Fruit fly (Drosophila melanogaster): ENCODE results near the gene CG15446.

Gene CG15446

DNA sequence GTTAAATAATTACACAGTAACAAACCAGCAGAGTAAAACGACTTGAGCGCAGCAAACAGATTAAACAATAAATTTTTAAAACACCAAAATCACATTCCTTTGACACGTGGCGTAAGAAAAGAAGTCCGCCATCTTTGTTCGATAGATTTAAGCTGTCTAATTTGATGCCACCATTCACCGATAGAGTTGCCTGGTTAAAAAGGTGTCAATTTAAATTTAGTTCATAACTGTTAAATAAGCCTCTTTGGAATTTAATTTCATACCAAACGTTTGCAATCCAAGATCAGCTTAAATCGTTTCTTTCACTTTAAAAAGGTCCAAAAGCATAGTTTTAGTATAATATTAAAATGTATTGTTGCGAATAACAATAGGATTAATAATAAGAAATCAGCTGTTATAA lies at the start of gene CG15446:
Gene CG15446 (minus strand): TSS at position 101 of the 400 bp plus-strand sequence.
- TF ChIP-seq psq (optimal IDR thresholded peaks at IDR 0.05) (no peak), ttk (optimal IDR thresholded peaks at IDR 0.05) (no peak), insv (optimal IDR thresholded peaks at IDR 0.05) (no peak), Sin3A (optimal IDR thresholded peaks at IDR 0.05) (no peak), h (optimal IDR thresholded peaks at IDR 0.05) (no peak), Myc (optimal IDR thresholded peaks at IDR 0.05) (no peak)

DNA sequence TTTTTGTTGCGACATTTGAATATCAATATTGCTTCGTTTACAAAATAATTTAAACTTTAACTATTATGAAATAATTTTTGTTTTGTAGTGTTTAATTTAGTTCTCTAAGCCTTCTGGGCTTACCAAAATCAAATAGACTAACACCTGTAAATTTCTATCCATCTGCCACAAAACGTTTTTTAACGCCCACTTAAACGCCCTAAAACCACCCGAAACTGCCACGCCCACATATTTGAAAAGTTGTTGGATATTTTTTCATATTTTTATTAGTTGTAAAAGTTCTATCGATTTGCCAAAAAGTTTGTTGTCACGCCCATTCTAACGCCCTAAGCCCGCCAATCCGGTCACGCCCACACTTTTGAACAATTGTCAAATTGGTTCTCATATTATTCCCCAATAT lies 44.9 kb upstream of the CG15446 start, which contains the start of gene CG45154:
Gene CG45154 (minus strand): TSS at position 101 of the 400 bp plus-strand sequence.
- TF ChIP-seq ttk (optimal IDR thresholded peaks at IDR 0.05): no peak
- no peak for TF ChIP-seq Myc (optimal IDR thresholded peaks at IDR 0.05)
- TF ChIP-seq psq (optimal IDR thresholded peaks at IDR 0.05): no peak
- TF ChIP-seq insv (optimal IDR thresholded peaks at IDR 0.05): no peak

DNA sequence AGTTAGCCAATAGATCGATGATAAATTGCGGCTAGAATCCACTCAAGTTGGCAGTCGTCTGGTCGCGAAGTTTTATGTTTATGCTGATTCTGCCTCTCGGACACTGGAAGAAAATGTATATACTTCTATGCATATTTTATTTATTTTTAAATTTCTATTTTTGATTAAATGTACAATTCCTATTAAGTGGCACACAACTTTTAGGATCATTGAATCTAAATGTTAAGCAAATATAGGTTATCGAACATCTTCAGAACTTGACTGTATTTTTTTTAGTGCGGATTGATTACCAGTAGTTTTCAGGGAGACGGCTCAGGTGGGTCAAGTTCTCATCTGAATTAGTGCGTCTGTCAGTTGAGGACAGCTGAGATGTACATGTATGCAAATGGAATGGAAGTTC lies 25.3 kb upstream of the CG15446 start:
- TF ChIP-seq ttk (optimal IDR thresholded peaks at IDR 0.05) (no peak), Myc (optimal IDR thresholded peaks at IDR 0.05) (no peak), Sin3A (optimal IDR thresholded peaks at IDR 0.05) (no peak), h (optimal IDR thresholded peaks at IDR 0.05) (no peak), psq (optimal IDR thresholded peaks at IDR 0.05) (no peak), insv (optimal IDR thresholded peaks at IDR 0.05) (no peak)

DNA sequence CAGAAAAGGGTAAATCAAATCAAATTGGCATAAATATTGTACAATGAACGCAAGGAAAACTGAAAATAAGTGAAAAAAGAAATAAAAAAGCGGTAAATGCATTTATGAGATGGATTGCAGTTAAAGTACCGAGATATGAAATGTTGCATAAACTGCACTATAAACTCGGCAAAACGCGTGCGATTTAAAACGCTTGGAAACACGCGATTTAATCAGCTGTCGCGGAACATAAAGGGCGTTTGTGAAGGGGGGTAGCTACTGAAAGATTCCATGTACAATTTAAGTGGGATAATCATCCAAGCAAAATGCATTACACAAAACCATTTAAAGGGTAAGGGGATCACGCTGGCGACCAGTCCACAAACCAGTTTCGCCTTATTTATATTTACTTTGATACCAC lies 24.8 kb upstream of the CG15446 start:
- no peak for TF ChIP-seq Myc (optimal IDR thresholded peaks at IDR 0.05)
- no peak for TF ChIP-seq insv (optimal IDR thresholded peaks at IDR 0.05)
- TF ChIP-seq Sin3A (optimal IDR thresholded peaks at IDR 0.05): no peak
- TF ChIP-seq ttk (optimal IDR thresholded peaks at IDR 0.05): no peak
- no peak for TF ChIP-seq psq (optimal IDR thresholded peaks at IDR 0.05)
- TF ChIP-seq h (optimal IDR thresholded peaks at IDR 0.05): no peak

DNA sequence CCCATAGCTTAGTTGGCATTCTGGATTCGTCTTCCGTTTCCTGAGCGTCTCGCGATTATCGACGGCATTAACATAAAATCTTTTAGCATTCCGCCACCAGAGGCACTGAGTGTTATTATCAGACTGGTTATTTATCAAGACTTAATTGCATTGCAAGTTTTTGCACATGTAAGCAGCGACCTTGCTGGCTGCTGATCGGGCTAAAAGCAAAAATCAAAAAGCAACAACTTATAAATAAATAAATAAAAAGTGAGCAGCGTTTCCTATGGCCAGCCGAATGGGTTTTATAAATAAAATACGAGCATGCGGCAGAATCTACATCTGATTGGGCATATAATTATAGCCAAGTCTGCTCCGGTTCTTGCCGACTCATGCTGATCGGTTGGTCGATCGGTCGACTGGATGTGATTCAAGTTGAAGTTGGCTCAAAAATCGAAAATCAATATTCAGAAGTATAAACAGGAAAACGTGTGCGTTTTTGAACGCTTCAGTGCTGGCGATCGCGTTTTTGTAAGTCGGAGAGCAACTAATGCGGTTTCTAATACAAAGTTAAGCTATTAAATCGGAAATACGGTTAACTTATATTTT lies 24.1 kb upstream of the CG15446 start:
- TF ChIP-seq h (optimal IDR thresholded peaks at IDR 0.05) (no peak), psq (optimal IDR thresholded peaks at IDR 0.05) (no peak), ttk (optimal IDR thresholded peaks at IDR 0.05) (no peak), Sin3A (optimal IDR thresholded peaks at IDR 0.05) (no peak), insv (optimal IDR thresholded peaks at IDR 0.05) (no peak), Myc (optimal IDR thresholded peaks at IDR 0.05) (no peak)

DNA sequence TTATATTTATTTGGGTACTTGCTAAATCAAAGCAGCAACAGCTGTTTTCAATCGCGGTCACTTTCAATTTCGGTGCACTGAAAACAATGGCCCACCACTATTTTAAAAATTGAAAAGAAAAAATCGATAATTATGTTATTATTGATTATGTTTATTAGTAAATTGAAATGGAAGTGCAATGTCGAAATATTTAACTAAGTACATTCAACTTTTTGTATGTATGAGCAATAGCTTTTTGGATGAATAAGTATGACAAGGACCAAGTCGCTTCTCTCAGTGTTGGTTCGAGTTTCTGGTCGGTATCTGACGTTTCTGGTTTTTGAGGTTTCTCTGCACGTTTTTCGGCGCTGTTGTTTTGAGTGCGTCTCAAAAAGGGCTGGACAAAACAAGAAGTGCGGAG lies 22.2 kb upstream of the CG15446 start:
- TF ChIP-seq insv (optimal IDR thresholded peaks at IDR 0.05) (no peak), h (optimal IDR thresholded peaks at IDR 0.05) (no peak), Sin3A (optimal IDR thresholded peaks at IDR 0.05) (no peak), psq (optimal IDR thresholded peaks at IDR 0.05) (no peak), ttk (optimal IDR thresholded peaks at IDR 0.05) (no peak), Myc (optimal IDR thresholded peaks at IDR 0.05) (no peak)

DNA sequence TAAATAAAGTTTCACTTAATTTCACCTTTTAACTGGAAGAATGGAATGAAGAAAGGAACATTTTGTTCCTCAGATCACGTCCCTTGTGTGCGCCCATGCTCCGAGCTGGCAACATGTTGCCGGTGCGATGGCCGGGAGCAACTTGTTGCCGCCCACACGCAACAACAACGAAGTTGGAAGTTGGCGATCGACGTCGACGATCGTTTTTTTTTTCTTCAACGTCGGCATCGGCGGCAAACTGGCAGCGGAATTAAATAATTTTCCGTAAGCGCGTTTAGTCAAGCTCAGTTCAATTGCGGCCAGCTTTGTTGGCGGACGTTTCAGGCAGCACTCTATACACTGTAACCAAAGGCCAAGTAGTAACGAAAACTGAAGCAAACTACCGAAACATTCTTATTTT lies 21.5 kb upstream of the CG15446 start, which contains the start of gene ldd:
Gene ldd (plus strand): TSS at position 136 of the 400 bp plus-strand sequence.
- TF ChIP-seq insv (optimal IDR thresholded peaks at IDR 0.05) (no peak), h (optimal IDR thresholded peaks at IDR 0.05) (no peak), ttk (optimal IDR thresholded peaks at IDR 0.05) (no peak), Myc (optimal IDR thresholded peaks at IDR 0.05) (no peak), psq (optimal IDR thresholded peaks at IDR 0.05) (no peak), Sin3A (optimal IDR thresholded peaks at IDR 0.05) (no peak)

DNA sequence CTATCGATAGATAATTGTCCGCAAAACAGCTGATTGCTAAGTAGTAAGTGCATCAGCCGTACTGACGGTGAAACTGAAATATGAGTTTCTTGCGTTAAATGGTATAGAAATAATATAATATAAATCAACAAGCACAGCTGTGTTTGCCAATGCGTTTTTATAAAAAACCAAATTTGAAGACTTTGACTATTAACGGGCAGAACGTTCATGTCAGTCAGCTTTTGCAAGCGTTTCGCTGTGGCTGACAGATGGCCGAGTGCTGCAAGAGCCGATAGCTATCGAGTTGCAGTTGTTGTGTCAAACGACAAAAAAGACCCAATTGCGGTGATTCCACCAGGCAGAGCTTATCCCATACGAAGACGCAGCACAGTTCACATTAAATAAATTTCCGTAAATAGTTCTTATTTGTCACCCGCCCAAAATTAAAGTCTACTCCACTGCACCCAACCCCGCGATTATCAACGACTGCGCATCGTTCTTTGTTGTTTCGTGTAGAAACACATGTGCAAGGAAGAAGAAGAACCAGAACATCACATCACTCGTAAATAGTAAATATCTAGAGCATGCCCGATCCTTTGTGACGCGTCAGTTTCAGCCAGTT lies 15.0 kb upstream of the CG15446 start, which contains the start of the genes unc and CG15445:
Gene unc (minus strand): TSS at position 51 of the 601 bp plus-strand sequence.
Gene CG15445 (plus strand): TSS at position 296 of the 601 bp plus-strand sequence.
- TF ChIP-seq ttk (optimal IDR thresholded peaks at IDR 0.05) (no peak), psq (optimal IDR thresholded peaks at IDR 0.05) (no peak), h (optimal IDR thresholded peaks at IDR 0.05) (no peak), Myc (optimal IDR thresholded peaks at IDR 0.05) (no peak), insv (optimal IDR thresholded peaks at IDR 0.05) (no peak), Sin3A (optimal IDR thresholded peaks at IDR 0.05) (no peak)

DNA sequence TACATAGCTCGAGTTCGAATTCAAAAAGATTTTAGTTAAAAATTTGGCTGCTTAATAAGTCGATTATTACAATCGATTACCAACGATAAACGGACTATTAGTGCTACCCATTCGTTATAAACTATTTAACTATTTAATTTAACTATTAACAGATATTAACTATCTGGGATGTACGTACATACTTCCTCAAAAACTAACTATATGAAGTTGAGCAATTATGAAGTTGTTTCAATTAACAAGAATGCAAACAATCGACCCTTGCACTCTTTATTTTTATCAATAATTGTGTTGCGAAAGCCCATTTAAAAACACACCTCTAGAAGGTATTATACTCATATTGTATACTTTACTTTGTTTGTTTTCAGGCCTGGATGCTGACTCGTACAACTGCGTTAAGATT lies 4.3 kb upstream of the CG15446 start, which contains the start of gene CG1503:
Gene CG1503 (minus strand): TSS at position 101 of the 400 bp plus-strand sequence.
- TF ChIP-seq psq (optimal IDR thresholded peaks at IDR 0.05) (no peak), Myc (optimal IDR thresholded peaks at IDR 0.05) (no peak), h (optimal IDR thresholded peaks at IDR 0.05) (no peak), Sin3A (optimal IDR thresholded peaks at IDR 0.05) (no peak), insv (optimal IDR thresholded peaks at IDR 0.05) (no peak), ttk (optimal IDR thresholded peaks at IDR 0.05) (no peak)

DNA sequence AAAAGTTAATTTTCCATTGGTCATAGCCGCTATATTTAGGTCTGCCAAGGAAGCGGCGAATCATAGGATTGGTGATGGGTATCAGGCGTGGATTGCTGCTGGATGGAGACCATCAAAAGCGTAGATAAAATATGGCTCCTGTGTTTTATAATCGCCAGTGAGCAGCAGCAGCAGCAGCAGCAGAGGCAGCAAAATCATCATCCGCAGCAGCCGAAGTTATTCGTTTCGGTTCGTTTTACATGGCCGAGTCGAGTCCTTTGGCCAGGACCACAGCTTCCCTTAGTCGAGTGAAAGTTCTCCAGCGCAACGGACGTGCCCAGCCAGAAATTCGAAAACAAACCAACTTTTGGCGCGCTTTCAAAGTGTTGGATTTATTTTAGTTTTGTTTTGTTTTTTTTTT lies 8.5 kb downstream of the CG15446 start, which contains the start of gene stg1:
Gene stg1 (plus strand): TSS at position 301 of the 400 bp plus-strand sequence.
- no peak for TF ChIP-seq Sin3A (optimal IDR thresholded peaks at IDR 0.05)
- no peak for TF ChIP-seq Myc (optimal IDR thresholded peaks at IDR 0.05)
- TF ChIP-seq ttk (optimal IDR thresholded peaks at IDR 0.05): no peak
- TF ChIP-seq psq (optimal IDR thresholded peaks at IDR 0.05): no peak
- TF ChIP-seq insv (optimal IDR thresholded peaks at IDR 0.05): no peak
- TF ChIP-seq h (optimal IDR thresholded peaks at IDR 0.05): no peak

DNA sequence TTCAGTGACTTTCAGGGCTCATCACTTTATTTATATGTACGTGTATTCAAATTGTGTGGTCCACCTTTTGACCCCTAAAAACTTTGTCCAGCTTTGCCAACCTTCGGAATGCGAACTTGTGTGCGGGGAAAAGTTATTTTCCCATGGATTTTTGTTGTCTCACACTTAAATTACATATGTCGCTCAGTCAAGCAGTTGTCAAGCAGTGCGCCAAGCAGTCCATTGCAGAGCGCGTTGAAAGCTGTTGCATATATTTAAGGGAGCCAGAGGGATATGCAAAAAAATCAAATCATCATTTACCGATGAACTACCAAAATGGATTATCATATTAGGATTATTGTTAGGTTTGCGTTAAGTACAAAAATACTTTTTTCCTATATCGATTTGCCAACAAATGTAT lies 18.8 kb downstream of the CG15446 start:
- TF ChIP-seq Myc (optimal IDR thresholded peaks at IDR 0.05): no peak
- TF ChIP-seq insv (optimal IDR thresholded peaks at IDR 0.05): no peak
- no peak for TF ChIP-seq Sin3A (optimal IDR thresholded peaks at IDR 0.05)
- TF ChIP-seq h (optimal IDR thresholded peaks at IDR 0.05): no peak
- no peak for TF ChIP-seq psq (optimal IDR thresholded peaks at IDR 0.05)
- TF ChIP-seq ttk (optimal IDR thresholded peaks at IDR 0.05): no peak

DNA sequence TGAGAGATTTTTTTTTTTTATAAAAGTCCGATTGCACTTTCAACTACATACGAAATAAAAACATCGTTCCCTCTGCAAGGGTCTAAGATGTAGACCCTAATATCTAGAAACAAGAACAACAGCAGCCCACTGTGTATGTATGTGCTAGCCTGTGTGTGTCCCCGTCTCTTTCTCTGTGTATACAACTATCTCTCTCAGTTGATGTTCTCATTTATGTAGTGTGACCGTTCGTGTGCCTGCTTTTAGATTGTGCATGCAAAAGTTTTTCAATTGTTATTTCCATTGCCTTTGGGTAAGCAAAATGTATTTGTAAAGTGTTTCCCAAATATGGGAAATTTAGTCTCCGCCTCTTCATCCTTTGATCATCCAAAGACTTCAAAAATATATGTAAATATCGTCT lies 21.7 kb downstream of the CG15446 start:
- TF ChIP-seq insv (optimal IDR thresholded peaks at IDR 0.05): no peak
- TF ChIP-seq h (optimal IDR thresholded peaks at IDR 0.05): no peak
- TF ChIP-seq Sin3A (optimal IDR thresholded peaks at IDR 0.05): no peak
- no peak for TF ChIP-seq Myc (optimal IDR thresholded peaks at IDR 0.05)
- TF ChIP-seq ttk (optimal IDR thresholded peaks at IDR 0.05): no peak
- TF ChIP-seq psq (optimal IDR thresholded peaks at IDR 0.05): no peak
